Fruit fly (Drosophila melanogaster): ENCODE data around the gene CG11964.

Gene CG11964

DNA sequence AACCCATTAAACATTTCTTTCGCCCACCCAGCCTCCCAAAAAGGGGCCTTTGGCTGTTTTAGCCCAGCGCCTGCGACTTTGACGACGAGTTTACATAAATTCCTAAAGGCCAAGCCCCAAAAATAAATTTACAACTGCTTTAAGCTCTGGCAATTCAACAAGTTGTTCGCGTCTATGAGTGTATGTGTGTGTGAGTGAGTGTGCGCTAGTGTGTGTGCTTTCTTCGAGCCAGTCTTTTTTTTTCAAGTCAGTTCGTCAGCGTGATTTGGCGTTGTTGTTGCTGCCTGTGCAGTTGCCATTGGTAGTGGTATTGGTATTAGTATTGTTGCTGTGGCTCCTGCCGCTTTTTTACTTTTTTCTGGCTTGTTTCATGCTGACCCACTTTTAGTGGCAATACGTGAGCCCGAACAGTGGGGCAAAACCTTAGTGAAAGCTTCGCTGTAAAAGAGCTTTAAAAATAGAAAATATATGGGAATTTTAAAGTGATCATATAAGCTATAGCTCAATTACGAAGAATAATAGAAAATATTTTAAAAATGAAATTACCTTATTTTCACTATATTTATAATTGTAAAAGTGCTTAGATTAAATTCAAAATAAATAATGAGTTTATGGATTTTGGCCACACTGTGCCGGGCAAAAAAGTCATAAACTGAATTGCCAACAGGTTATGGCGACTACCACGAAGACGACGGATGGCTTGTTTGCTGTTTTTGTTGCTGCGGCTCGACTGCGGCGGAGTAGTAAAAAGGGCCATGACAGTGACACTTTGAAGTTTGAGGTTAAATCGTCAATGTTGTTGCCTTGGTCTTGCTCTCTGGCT is 893 bp upstream of the CG11964 start (continued):
- TF ChIP-seq bowl (GFP tag; IDR thresholded peaks at IDR 0.05) (peak; percentile 65; the same call in 1 of the 2 replicates), CG4328 (GFP tag; optimal IDR thresholded peaks at IDR 0.05) (peak; percentile 83), Ptx1 (GFP tag; IDR thresholded peaks at IDR 0.05) (peak; percentile 88), croc (GFP tag; conservative IDR thresholded peaks at IDR 0.05) (peak; percentile 81), sim (GFP tag; IDR thresholded peaks at IDR 0.05) (0 out of 2 replicates have a peak, but pooled peaks have one; percentile 22), CG3065 (GFP tag; optimal IDR thresholded peaks at IDR 0.05) (no peak), CG18011 (GFP tag; optimal IDR thresholded peaks at IDR 0.05) (peak; percentile 59), CG3163 (GFP tag; optimal IDR thresholded peaks at IDR 0.05) (no peak), Six4 (GFP tag; optimal IDR thresholded peaks at IDR 0.05) (peak; percentile 80), br (optimal IDR thresholded peaks at IDR 0.05) (no peak), lilli (GFP tag; optimal IDR thresholded peaks at IDR 0.05) (peak; percentile 62), CG4360 (GFP tag; IDR thresholded peaks at IDR 0.05) (peak; percentile 53), Lhr (GFP tag; optimal IDR thresholded peaks at IDR 0.05) (peak; percentile 53), CG7963 (GFP tag; IDR thresholded peaks at IDR 0.05; ENCODE audit: partially characterized antibody) (no peak), CG3726 (GFP tag; IDR thresholded peaks at IDR 0.05) (0 out of 3 replicates have a peak, but pooled peaks have one; percentile 62), slp2 (GFP tag; optimal IDR thresholded peaks at IDR 0.05) (peak; percentile 3), zen2 (GFP tag; IDR thresholded peaks at IDR 0.05; ENCODE audit: partially characterized antibody) (no peak), CG16779 (GFP tag; IDR thresholded peaks at IDR 0.05) (no peak), CG6765 (GFP tag; optimal IDR thresholded peaks at IDR 0.05) (peak; percentile 64), CG10565 (GFP tag; optimal IDR thresholded peaks at IDR 0.05) (no peak), org-1 (GFP tag; optimal IDR thresholded peaks at IDR 0.05) (peak; percentile 81), CG12659 (GFP tag; optimal IDR thresholded peaks at IDR 0.05) (peak; percentile 86), wek (GFP tag; optimal IDR thresholded peaks at IDR 0.05) (no peak), Sox100B (GFP tag; optimal IDR thresholded peaks at IDR 0.05) (peak; percentile 92), CG4820 (GFP tag; optimal IDR thresholded peaks at IDR 0.05) (peak; percentile 67), dmrt11E (tag; optimal IDR thresholded peaks at IDR 0.05) (peak; percentile 58), Deaf1 (tag; optimal IDR thresholded peaks at IDR 0.05) (peak; percentile 71), CG9215 (GFP tag; IDR thresholded peaks at IDR 0.05) (peak; percentile 35), pan (optimal IDR thresholded peaks at IDR 0.05) (no peak), pan (GFP tag; optimal IDR thresholded peaks at IDR 0.05 in 1 of 2, IDR thresholded peaks at IDR 0.05 in 1 of 2) (peak in 1 of 2 experiments; percentile 85), CG14050 (GFP tag; IDR thresholded peaks at IDR 0.05) (peak; percentile 69; the same call in 2 of the 3 replicates), sens (GFP tag) (peak; percentile 92), Dip3 (GFP tag; optimal IDR thresholded peaks at IDR 0.05) (no peak), da (GFP tag; optimal IDR thresholded peaks at IDR 0.05) (no peak), NfI (GFP tag; optimal IDR thresholded peaks at IDR 0.05) (peak; percentile 72), lov (optimal IDR thresholded peaks at IDR 0.05) (no peak), lov (GFP tag; IDR thresholded peaks at IDR 0.05) (0 out of 3 replicates have a peak, but pooled peaks have one; percentile 7), chn (GFP tag; optimal IDR thresholded peaks at IDR 0.05) (peak; percentile 51), CG15514 (GFP tag; optimal IDR thresholded peaks at IDR 0.05) (peak; percentile 42), CG8944 (GFP tag; optimal IDR thresholded peaks at IDR 0.05) (peak; percentile 12), CG13894 (tag; optimal IDR thresholded peaks at IDR 0.05) (no peak), CG11456 (GFP tag; IDR thresholded peaks at IDR 0.05) (peak; percentile 75; the same call in 1 of the 3 replicates), gsb (GFP tag; IDR thresholded peaks at IDR 0.05) (peak; percentile 41), Sry-β (GFP tag; optimal IDR thresholded peaks at IDR 0.05) (peak; percentile 55), CG8388 (GFP tag; optimal IDR thresholded peaks at IDR 0.05) (peak; percentile 91), CG5245 (GFP tag; optimal IDR thresholded peaks at IDR 0.05) (peak; percentile 67), CG7271 (tag; optimal IDR thresholded peaks at IDR 0.05) (no peak), sug (tag; optimal IDR thresholded peaks at IDR 0.05) (peak; percentile 76), ap (GFP tag; IDR thresholded peaks at IDR 0.05) (peak; percentile 69; the same call in 1 of the 2 replicates), CG1233 (GFP tag; optimal IDR thresholded peaks at IDR 0.05) (peak; percentile 74)

All from whole organism, embryonic.